Worm (Caenorhabditis elegans) whole organism, late embryonic: ENCODE data around the gene cha-1.
A peak's percentile ranks its signal among the peaks of the same experiment; 100 is the strongest.

Source experiments
- F13H6.1 ChIP-seq: sonication (generic microtip); optimal IDR thresholded peaks from 2 replicates; lab custom pipeline; 2016; ENCODE audit warnings: missing genetic modification characterization, missing compliant biosample characterization
- K09A11.1 ChIP-seq: sonication (generic microtip); optimal IDR thresholded peaks from 2 replicates; lab custom pipeline; 2017; ENCODE audit warnings: antibody characterized with exemption, mild to moderate bottlenecking, missing genetic modification characterization, missing compliant biosample characterization; ENCODE audit not compliant: insufficient read depth
- Y22D7AL.16 ChIP-seq: sonication (generic microtip); optimal IDR thresholded peaks from 2 replicates; lab custom pipeline; 2016; ENCODE audit warnings: missing genetic modification characterization, missing compliant biosample characterization
- ama-1 ChIP-seq: fragments of 150-350 bp; optimal IDR thresholded peaks from 2 replicates; lab custom pipeline; 2014
- ceh-14 ChIP-seq: sonication (generic microtip); optimal IDR thresholded peaks from 2 replicates; lab custom pipeline; 2016; ENCODE audit warnings: missing genotype, missing genetic modification characterization, missing compliant biosample characterization
- ceh-18 ChIP-seq: sonication (generic microtip); optimal IDR thresholded peaks from 2 replicates; lab custom pipeline; 2016; ENCODE audit warnings: missing genetic modification characterization, missing compliant biosample characterization
- ceh-19 ChIP-seq: fragments of 200-800 bp; sonication (Bioruptor generic); optimal IDR thresholded peaks from 2 replicates; lab custom pipeline; 2018; ENCODE audit warnings: mild to moderate bottlenecking, missing genetic modification characterization, missing compliant biosample characterization
- ceh-22 ChIP-seq: sonication (generic microtip); optimal IDR thresholded peaks from 2 replicates; lab custom pipeline; 2017; ENCODE audit warnings: missing biosample characterization, missing genetic modification characterization
- ceh-24 ChIP-seq: sonication (generic microtip); optimal IDR thresholded peaks from 2 replicates; lab custom pipeline; 2016; ENCODE audit warnings: mild to moderate bottlenecking, missing genetic modification characterization, missing compliant biosample characterization
- ceh-30 ChIP-seq: fragments of 150-350 bp; optimal IDR thresholded peaks from 2 replicates; lab custom pipeline; 2014; ENCODE audit warnings: missing biosample characterization, missing genetic modification characterization
- ceh-31 ChIP-seq: sonication (generic microtip); optimal IDR thresholded peaks from 2 replicates; lab custom pipeline; 2016; ENCODE audit warnings: missing genetic modification characterization, missing compliant biosample characterization
- ceh-34 ChIP-seq: sonication (generic microtip); optimal IDR thresholded peaks from 2 replicates; lab custom pipeline; 2016; ENCODE audit warnings: mild to moderate bottlenecking, missing genetic modification characterization, missing compliant biosample characterization
- ceh-45 ChIP-seq: fragments of 200-800 bp; sonication (Bioruptor generic); IDR thresholded peaks from 2 replicates; pipeline ENCODE4 v1.3.6; 2022; ENCODE audit warnings: missing genetic modification reagents, missing genetic modification characterization, missing compliant biosample characterization
- ceh-48 ChIP-seq: sonication (generic microtip); optimal IDR thresholded peaks from 2 replicates; lab custom pipeline; 2016; ENCODE audit warnings: missing genetic modification characterization, inconsistent platforms, missing compliant biosample characterization
- dmd-4 ChIP-seq: sonication (generic microtip); optimal IDR thresholded peaks from 2 replicates; lab custom pipeline; 2016; ENCODE audit warnings: borderline replicate concordance, missing genetic modification characterization, missing compliant biosample characterization
- elt-4 ChIP-seq: sonication (generic microtip); optimal IDR thresholded peaks from 2 replicates; lab custom pipeline; 2016; ENCODE audit warnings: missing genetic modification characterization, missing compliant biosample characterization
- eyg-1 ChIP-seq: sonication (generic microtip); optimal IDR thresholded peaks from 2 replicates; lab custom pipeline; 2016; ENCODE audit warnings: missing genotype, missing genetic modification characterization, missing compliant biosample characterization
- fkh-10 ChIP-seq: fragments of 150-350 bp; optimal IDR thresholded peaks from 2 replicates; lab custom pipeline; 2014; ENCODE audit warnings: missing biosample characterization, missing genetic modification reagents, missing genetic modification characterization
- fkh-6 ChIP-seq: sonication (generic microtip); optimal IDR thresholded peaks from 2 replicates; lab custom pipeline; 2016; ENCODE audit warnings: missing genetic modification characterization, missing compliant biosample characterization
- gmeb-2 ChIP-seq: sonication (generic microtip); optimal IDR thresholded peaks from 2 replicates; lab custom pipeline; 2016; ENCODE audit warnings: missing genetic modification characterization, inconsistent platforms, missing compliant biosample characterization
- hlh-13 ChIP-seq: fragments of 200-800 bp; sonication (Bioruptor generic); optimal IDR thresholded peaks from 2 replicates; lab custom pipeline; 2018; ENCODE audit warnings: mild to moderate bottlenecking, missing genetic modification characterization, missing compliant biosample characterization
- hlh-6 ChIP-seq: sonication (generic microtip); optimal IDR thresholded peaks from 2 replicates; lab custom pipeline; 2016; ENCODE audit warnings: missing genotype, missing genetic modification characterization, missing compliant biosample characterization
- hlh-8 ChIP-seq: sonication (generic microtip); optimal IDR thresholded peaks from 2 replicates; lab custom pipeline; 2016; ENCODE audit warnings: missing genotype, missing genetic modification characterization, missing compliant biosample characterization
- lim-6 ChIP-seq: sonication (generic microtip); optimal IDR thresholded peaks from 2 replicates; lab custom pipeline; 2016; ENCODE audit warnings: missing genetic modification characterization, missing compliant biosample characterization
- madf-2 ChIP-seq: sonication (generic microtip); optimal IDR thresholded peaks from 2 replicates; lab custom pipeline; 2017; ENCODE audit warnings: missing genetic modification characterization, missing compliant biosample characterization
- mec-3 ChIP-seq: sonication (generic microtip); optimal IDR thresholded peaks from 2 replicates; lab custom pipeline; 2016; ENCODE audit warnings: borderline replicate concordance, missing genetic modification characterization, missing compliant biosample characterization
- nfya-1 ChIP-seq: sonication (generic microtip); optimal IDR thresholded peaks from 2 replicates; lab custom pipeline; 2017; ENCODE audit warnings: missing genetic modification characterization, mild to moderate bottlenecking, missing compliant biosample characterization, antibody characterized with exemption, moderate library complexity
- nhr-11 ChIP-seq: fragments of 150-350 bp; optimal IDR thresholded peaks from 2 replicates; lab custom pipeline; 2014; ENCODE audit warnings: missing biosample characterization, missing genetic modification characterization
- npax-4 ChIP-seq: sonication (generic microtip); optimal IDR thresholded peaks from 2 replicates; lab custom pipeline; 2016; ENCODE audit warnings: missing genetic modification characterization, missing compliant biosample characterization
- odd-2 ChIP-seq: sonication (generic microtip); optimal IDR thresholded peaks from 2 replicates; lab custom pipeline; 2017; ENCODE audit warnings: antibody characterized with exemption, mild to moderate bottlenecking, missing genetic modification characterization, missing compliant biosample characterization
- pag-3 ChIP-seq: sonication (generic microtip); optimal IDR thresholded peaks from 2 replicates; lab custom pipeline; 2016; ENCODE audit warnings: missing compliant biosample characterization, missing genetic modification characterization, borderline replicate concordance
- pat-9 ChIP-seq: fragments of 200-800 bp; sonication (Bioruptor generic); optimal IDR thresholded peaks from 2 replicates; lab custom pipeline; 2018; ENCODE audit warnings: mild to moderate bottlenecking, missing genetic modification characterization, moderate library complexity, missing compliant biosample characterization
- pax-1 ChIP-seq: fragments of 150-350 bp; optimal IDR thresholded peaks from 2 replicates; lab custom pipeline; 2014; ENCODE audit warnings: missing biosample characterization, missing genetic modification characterization
- pha-4 ChIP-seq: fragments of 150-350 bp; optimal IDR thresholded peaks from 2 replicates; lab custom pipeline; 2018; ENCODE audit warnings: missing biosample characterization, missing genetic modification reagents, missing genetic modification characterization
- ref-2 ChIP-seq: sonication (generic microtip); optimal IDR thresholded peaks from 2 replicates; lab custom pipeline; 2016; ENCODE audit warnings: missing genetic modification characterization, missing compliant biosample characterization
- rnt-1 ChIP-seq: sonication (generic microtip); optimal IDR thresholded peaks from 2 replicates; lab custom pipeline; 2016; ENCODE audit warnings: missing genetic modification characterization, missing compliant biosample characterization
- sdc-2 ChIP-seq: sonication (generic microtip); optimal IDR thresholded peaks from 2 replicates; lab custom pipeline; 2016; ENCODE audit warnings: missing genotype, missing genetic modification characterization, missing compliant biosample characterization
- tbx-2 ChIP-seq: sonication (generic microtip); optimal IDR thresholded peaks from 2 replicates; lab custom pipeline; 2016; ENCODE audit warnings: missing genetic modification characterization, missing compliant biosample characterization
- ttx-3 ChIP-seq: sonication (generic microtip); optimal IDR thresholded peaks from 2 replicates; lab custom pipeline; 2016; ENCODE audit warnings: missing genetic modification reagents, missing genetic modification characterization, missing compliant biosample characterization
- unc-42 ChIP-seq: sonication (generic microtip); optimal IDR thresholded peaks from 2 replicates; lab custom pipeline; 2016; ENCODE audit warnings: missing genotype, missing genetic modification characterization, missing compliant biosample characterization
- unc-55 ChIP-seq: sonication (generic microtip); optimal IDR thresholded peaks from 2 replicates; lab custom pipeline; 2017; ENCODE audit warnings: missing biosample characterization, missing genetic modification reagents, missing genetic modification characterization
- zip-5 ChIP-seq: sonication (generic microtip); optimal IDR thresholded peaks from 2 replicates; lab custom pipeline; 2016; ENCODE audit warnings: missing genetic modification characterization, missing compliant biosample characterization
- ztf-16 ChIP-seq: sonication (generic microtip); optimal IDR thresholded peaks from 2 replicates; lab custom pipeline; 2017; ENCODE audit warnings: missing genetic modification characterization, missing compliant biosample characterization

Gene cha-1

ce11 chrIV:3662863-3663262 lies 38.4 kb upstream of the cha-1 start:
- TF ChIP-seq ceh-48 (tag; lab: Kevin White, UChicago) (no peak), ama-1 (lab: Kevin White, UChicago) (no peak), ztf-16 (no peak), hlh-13 (GFP tag; lab: Kevin White, UChicago) (no peak), pat-9 (tag; lab: Kevin White, UChicago) (no peak), ceh-22 (tag; lab: Kevin White, UChicago) (no peak), pag-3 (tag; lab: Kevin White, UChicago) (no peak), ceh-24 (tag; lab: Kevin White, UChicago) (no peak), ceh-31 (tag; lab: Kevin White, UChicago) (no peak), ceh-30 (tag; lab: Kevin White, UChicago) (no peak), ref-2 (tag; lab: Kevin White, UChicago) (no peak), hlh-6 (tag; lab: Kevin White, UChicago) (no peak), ceh-34 (tag; lab: Kevin White, UChicago) (no peak)

ce11 chrIV:3661117-3661634 lies 36.7 kb upstream of the cha-1 start:
- no peak for TF ChIP-seq ceh-14
- TF ChIP-seq ceh-45 (GFP tag; lab: Robert Waterston, UW) = no peak
- no peak for TF ChIP-seq unc-55 (GFP tag; lab: Kevin White, UChicago)
- TF ChIP-seq unc-42 (tag; lab: Kevin White, UChicago) = no peak
- TF ChIP-seq ceh-34 (tag; lab: Kevin White, UChicago) = no peak
- TF ChIP-seq pha-4 (tag; lab: Kevin White, UChicago) = no peak
- no peak for TF ChIP-seq madf-2 (tag; lab: Kevin White, UChicago)
- TF ChIP-seq elt-4 (tag; lab: Kevin White, UChicago) = no peak
- no peak for TF ChIP-seq ceh-31 (tag; lab: Kevin White, UChicago)
- TF ChIP-seq eyg-1 (tag; lab: Kevin White, UChicago) = no peak
- TF ChIP-seq hlh-6 (tag; lab: Kevin White, UChicago) = no peak
- no peak for TF ChIP-seq pax-1 (tag; lab: Kevin White, UChicago)
- TF ChIP-seq hlh-13 (GFP tag; lab: Kevin White, UChicago) = no peak
- TF ChIP-seq ztf-16 = no peak
- TF ChIP-seq sdc-2 (tag; lab: Kevin White, UChicago) = no peak
- no peak for TF ChIP-seq gmeb-2 (tag; lab: Kevin White, UChicago)
- no peak for TF ChIP-seq Y22D7AL.16

- TF ChIP-seq lim-6 (tag; lab: Kevin White, UChicago) = no peak
Observed at ce11 chrIV:3659951-3660350, 35.5 kb upstream of the cha-1 start.

ce11 chrIV:3655896-3656295 lies 31.4 kb upstream of the cha-1 start:
- TF ChIP-seq ttx-3 (tag; lab: Kevin White, UChicago) (no peak), mec-3 (tag; lab: Kevin White, UChicago) (no peak), pat-9 (tag; lab: Kevin White, UChicago) (no peak), F13H6.1 (tag; lab: Kevin White, UChicago) (no peak), ceh-31 (tag; lab: Kevin White, UChicago) (no peak), ceh-14 (no peak), eyg-1 (tag; lab: Kevin White, UChicago) (no peak), fkh-6 (no peak), npax-4 (tag; lab: Kevin White, UChicago) (no peak)

- no peak for TF ChIP-seq fkh-10 (GFP tag; lab: Kevin White, UChicago)
- peak; percentile 57 for TF ChIP-seq unc-55 (GFP tag; lab: Kevin White, UChicago)
Observed at ce11 chrIV:3654823-3655222, 30.3 kb upstream of the cha-1 start.

ce11 chrIV:3654214-3654613 lies 29.7 kb upstream of the cha-1 start:
- TF ChIP-seq ceh-18 (tag; lab: Kevin White, UChicago) (peak; percentile 91), gmeb-2 (tag; lab: Kevin White, UChicago) (no peak), lim-6 (tag; lab: Kevin White, UChicago) (no peak), rnt-1 (tag; lab: Kevin White, UChicago) (peak; percentile 78), odd-2 (tag; lab: Kevin White, UChicago) (no peak), dmd-4 (tag; lab: Kevin White, UChicago) (no peak), nhr-11 (tag; lab: Kevin White, UChicago) (no peak), hlh-8 (tag; lab: Kevin White, UChicago) (no peak), unc-55 (GFP tag; lab: Kevin White, UChicago) (peak; percentile 35), zip-5 (no peak), ztf-16 (no peak), K09A11.1 (tag; lab: Kevin White, UChicago) (no peak), tbx-2 (peak; percentile 59), nfya-1 (tag; lab: Kevin White, UChicago) (no peak), ceh-19 (no peak), pat-9 (tag; lab: Kevin White, UChicago) (peak; percentile 12), ref-2 (tag; lab: Kevin White, UChicago) (peak; percentile 35)
